Worm (Caenorhabditis elegans) whole organism, young adult: ENCODE data around the gene E01G4.6.

ENCODE experiments used
- F10E7.11 ChIP-seq: sonication (generic microtip); optimal IDR thresholded peaks from 2 replicates; lab custom pipeline; 2017; ENCODE audit warnings: mild to moderate bottlenecking, missing genetic modification characterization, moderate library complexity, missing compliant biosample characterization
- F33H1.4 ChIP-seq: fragments of 200-800 bp; sonication (Bioruptor generic); IDR thresholded peaks from 2 replicates; pipeline ENCODE4 v1.3.6; 2022; ENCODE audit warnings: missing genetic modification reagents, missing genetic modification characterization, missing compliant biosample characterization
- F57C9.4 ChIP-seq: sonication (generic microtip); optimal IDR thresholded peaks from 2 replicates; lab custom pipeline; 2017; ENCODE audit warnings: mild to moderate bottlenecking, missing genetic modification characterization, missing compliant biosample characterization
- K11D2.4 ChIP-seq: fragments of 200-800 bp; sonication (Bioruptor generic); IDR thresholded peaks from 2 replicates; pipeline ENCODE4 v1.3.6; 2022; ENCODE audit warnings: missing genetic modification reagents, missing genetic modification characterization, missing compliant biosample characterization
- K12H6.12 ChIP-seq: fragments of 200-800 bp; sonication (Bioruptor generic); optimal IDR thresholded peaks from 2 replicates; lab custom pipeline; 2018; ENCODE audit warnings: mild to moderate bottlenecking, missing genetic modification characterization, missing compliant biosample characterization
- T07F8.4 ChIP-seq: sonication (generic microtip); optimal IDR thresholded peaks from 2 replicates; lab custom pipeline; 2016; ENCODE audit warnings: mild to moderate bottlenecking, missing genetic modification characterization, moderate library complexity, missing compliant biosample characterization
- Y53F4B.3 ChIP-seq: fragments of 200-800 bp; sonication (Bioruptor generic); IDR thresholded peaks from 2 replicates; pipeline ENCODE4 v1.3.6; 2022; ENCODE audit warnings: missing genetic modification reagents, missing genetic modification characterization, missing compliant biosample characterization
- akir-1 ChIP-seq: fragments of 200-800 bp; sonication (Bioruptor generic); optimal IDR thresholded peaks from 2 replicates; lab custom pipeline; 2018; ENCODE audit warnings: mild to moderate bottlenecking, missing genetic modification characterization, moderate library complexity, missing compliant biosample characterization
- ama-1 ChIP-seq, 3 experiments: fragments of 150-350 bp in 1 of 3; sonication (generic microtip) in 2 of 3; optimal IDR thresholded peaks; 2 replicates each; lab custom pipeline; 2014 to 2018; ENCODE audit warnings: missing biosample characterization in 2 of 3, missing genetic modification characterization in 2 of 3, missing genetic modification reagents in 2 of 3
- aptf-2 ChIP-seq: fragments of 200-800 bp; sonication (Bioruptor generic); conservative IDR thresholded peaks from 2 replicates; pipeline ENCODE4 v1.3.6; 2022; ENCODE audit warnings: missing genetic modification reagents, missing genetic modification characterization, missing compliant biosample characterization
- aptf-3 ChIP-seq: fragments of 200-800 bp; sonication (Bioruptor generic); IDR thresholded peaks from 2 replicates; pipeline ENCODE4 v1.3.6; 2022; ENCODE audit warnings: missing genetic modification characterization, missing compliant biosample characterization
- attf-6 ChIP-seq: fragments of 200-800 bp; sonication (Bioruptor generic); IDR thresholded peaks from 2 replicates; pipeline ENCODE4 v1.3.6; 2022; ENCODE audit warnings: missing genetic modification reagents, missing genetic modification characterization, missing compliant biosample characterization
- cebp-1 ChIP-seq, 2 experiments: fragments of 200-800 bp in 1 of 2; sonication (Bioruptor generic) in 1 of 2; sonication (generic microtip) in 1 of 2; IDR thresholded peaks in 1 of 2; optimal IDR thresholded peaks in 1 of 2; 2 replicates each; pipeline versions ENCODE4 v1.3.6 to Lab custom; 2017 to 2022; ENCODE audit warnings: missing compliant biosample characterization in 2 of 2, missing genetic modification characterization in 2 of 2, mild to moderate bottlenecking in 1 of 2, missing genetic modification reagents in 1 of 2, moderate library complexity in 1 of 2
- ceh-40 ChIP-seq: fragments of 200-800 bp; sonication (Bioruptor generic); IDR thresholded peaks from 2 replicates; pipeline ENCODE4 v1.3.6; 2022; ENCODE audit warnings: missing genetic modification characterization, missing compliant biosample characterization
- ceh-91 ChIP-seq: fragments of 200-800 bp; sonication (Bioruptor generic); IDR thresholded peaks from 2 replicates; pipeline ENCODE4 v1.3.6; 2022; ENCODE audit warnings: missing genetic modification reagents, missing genetic modification characterization, missing compliant biosample characterization
- chd-7 ChIP-seq: sonication (generic microtip); optimal IDR thresholded peaks from 2 replicates; lab custom pipeline; 2016; ENCODE audit warnings: mild to moderate bottlenecking, missing genetic modification characterization, moderate library complexity, missing compliant biosample characterization
- die-1 ChIP-seq: sonication (generic microtip); optimal IDR thresholded peaks from 2 replicates; lab custom pipeline; 2016; ENCODE audit warnings: missing genotype, mild to moderate bottlenecking, missing genetic modification characterization, missing compliant biosample characterization
- dpl-1 ChIP-seq: fragments of 150-350 bp; optimal IDR thresholded peaks from 2 replicates; lab custom pipeline; 2014; ENCODE audit warnings: missing biosample characterization, missing genetic modification reagents, missing genetic modification characterization
- efl-1 ChIP-seq: fragments of 150-350 bp; optimal IDR thresholded peaks from 2 replicates; lab custom pipeline; 2014; ENCODE audit warnings: missing biosample characterization, missing genetic modification reagents, missing genetic modification characterization
- ets-4 ChIP-seq: fragments of 200-800 bp; sonication (Bioruptor generic); optimal IDR thresholded peaks from 2 replicates; lab custom pipeline; 2018; ENCODE audit warnings: mild to moderate bottlenecking, missing genetic modification characterization, missing compliant biosample characterization
- gei-17 ChIP-seq: fragments of 200-800 bp; sonication (Bioruptor generic); optimal IDR thresholded peaks from 2 replicates; lab custom pipeline; 2018; ENCODE audit warnings: mild to moderate bottlenecking, missing genetic modification characterization, missing compliant biosample characterization
- him-1 ChIP-seq: sonication (generic microtip); optimal IDR thresholded peaks from 2 replicates; lab custom pipeline; 2016; ENCODE audit warnings: missing genotype, missing genetic modification reagents, missing genetic modification characterization, missing compliant biosample characterization
- hlh-12 ChIP-seq: sonication (generic microtip); optimal IDR thresholded peaks from 2 replicates; lab custom pipeline; 2016; ENCODE audit warnings: missing genetic modification characterization, missing compliant biosample characterization
- hmg-1.2 ChIP-seq: fragments of 200-800 bp; sonication (Bioruptor generic); IDR thresholded peaks from 2 replicates; pipeline ENCODE4 v1.3.6; 2022; ENCODE audit warnings: missing genetic modification reagents, missing genetic modification characterization, missing compliant biosample characterization
- hmg-20 ChIP-seq: fragments of 200-800 bp; sonication (Bioruptor generic); IDR thresholded peaks from 2 replicates; pipeline ENCODE4 v1.3.6; 2022; ENCODE audit warnings: missing genetic modification reagents, missing genetic modification characterization, missing compliant biosample characterization
- let-526 ChIP-seq: fragments of 200-800 bp; sonication (Bioruptor generic); IDR thresholded peaks from 2 replicates; pipeline ENCODE4 v1.3.6; 2022; ENCODE audit warnings: missing genetic modification reagents, missing genetic modification characterization, missing compliant biosample characterization
- lin-26 ChIP-seq: fragments of 200-800 bp; sonication (Bioruptor generic); IDR thresholded peaks from 2 replicates; pipeline ENCODE4 v1.3.6; 2022; ENCODE audit warnings: missing genetic modification reagents, missing genetic modification characterization, missing compliant biosample characterization
- lin-35 ChIP-seq, 3 experiments: fragments of 150-350 bp in 2 of 3; sonication (generic microtip) in 1 of 3; optimal IDR thresholded peaks; 2 replicates each; lab custom pipeline; 2014 to 2018; ENCODE audit warnings: missing biosample characterization in 3 of 3, missing genetic modification characterization in 3 of 3, missing genetic modification reagents in 3 of 3
- lin-54 ChIP-seq: fragments of 200-800 bp; sonication (Bioruptor generic); optimal IDR thresholded peaks from 2 replicates; lab custom pipeline; 2018; ENCODE audit warnings: mild to moderate bottlenecking, missing genetic modification characterization, missing compliant biosample characterization
- lir-1 ChIP-seq: fragments of 200-800 bp; sonication (Bioruptor generic); conservative IDR thresholded peaks from 2 replicates; pipeline ENCODE4 v1.3.6; 2022; ENCODE audit warnings: missing genetic modification reagents, missing genetic modification characterization, missing compliant biosample characterization
- lsl-1 ChIP-seq: fragments of 200-800 bp; sonication (Bioruptor generic); optimal IDR thresholded peaks from 2 replicates; lab custom pipeline; 2018; ENCODE audit warnings: mild to moderate bottlenecking, missing genetic modification characterization, moderate library complexity, missing compliant biosample characterization
- madf-6 ChIP-seq: fragments of 200-800 bp; sonication (Bioruptor generic); IDR thresholded peaks from 2 replicates; pipeline ENCODE4 v1.3.6; 2022; ENCODE audit warnings: missing genetic modification reagents, missing genetic modification characterization, missing compliant biosample characterization
- madf-8 ChIP-seq: fragments of 200-800 bp; sonication (Bioruptor generic); conservative IDR thresholded peaks from 2 replicates; pipeline ENCODE4 v1.3.6; 2022; ENCODE audit warnings: missing genetic modification reagents, missing genetic modification characterization, missing compliant biosample characterization
- mel-28 ChIP-seq: sonication (generic microtip); optimal IDR thresholded peaks from 2 replicates; lab custom pipeline; 2016; ENCODE audit warnings: borderline replicate concordance, mild to moderate bottlenecking, missing genetic modification characterization, missing compliant biosample characterization
- mxl-1 ChIP-seq: sonication (generic microtip); optimal IDR thresholded peaks from 2 replicates; lab custom pipeline; 2016; ENCODE audit warnings: missing genetic modification characterization, missing compliant biosample characterization
- rcor-1 ChIP-seq: fragments of 200-800 bp; sonication (Bioruptor generic); IDR thresholded peaks from 2 replicates; pipeline ENCODE4 v1.3.6; 2022; ENCODE audit warnings: missing genetic modification reagents, missing genetic modification characterization, missing compliant biosample characterization
- snpc-1.1 ChIP-seq: sonication (generic microtip); optimal IDR thresholded peaks from 2 replicates; lab custom pipeline; 2017; ENCODE audit warnings: missing genetic modification characterization, mild to moderate bottlenecking, missing compliant biosample characterization, antibody characterized with exemption, moderate library complexity, missing genotype, missing genetic modification reagents; ENCODE audit not compliant: insufficient read depth
- snpc-3.4 ChIP-seq: sonication (generic microtip); optimal IDR thresholded peaks from 2 replicates; lab custom pipeline; 2017; ENCODE audit warnings: missing genetic modification characterization, mild to moderate bottlenecking, missing compliant biosample characterization, antibody characterized with exemption, moderate library complexity, missing genotype, missing genetic modification reagents
- snpc-4 ChIP-seq, 5 experiments: fragments of 150-350 bp in 1 of 5; sonication (generic microtip) in 4 of 5; optimal IDR thresholded peaks; 2 replicates each; lab custom pipeline; 2014 to 2018; ENCODE audit warnings: missing genetic modification characterization in 5 of 5, missing biosample characterization in 3 of 5, antibody characterized with exemption in 2 of 5, mild to moderate bottlenecking in 2 of 5, missing compliant biosample characterization in 2 of 5, missing genotype in 2 of 5, moderate library complexity in 2 of 5, missing genetic modification reagents in 1 of 5
- sptf-2 ChIP-seq: fragments of 200-800 bp; sonication (Bioruptor generic); optimal IDR thresholded peaks from 2 replicates; lab custom pipeline; 2018; ENCODE audit warnings: mild to moderate bottlenecking, missing genetic modification characterization, missing compliant biosample characterization
- tbp1 ChIP-seq: fragments of 200-800 bp; sonication (Bioruptor generic); optimal IDR thresholded peaks from 2 replicates; lab custom pipeline; 2018; ENCODE audit warnings: mild to moderate bottlenecking, missing genetic modification characterization, missing compliant biosample characterization
- xnd-1 ChIP-seq: sonication (generic microtip); optimal IDR thresholded peaks from 2 replicates; lab custom pipeline; 2016; ENCODE audit warnings: missing genotype, missing genetic modification reagents, missing genetic modification characterization, missing compliant biosample characterization
- zfh-2 ChIP-seq: fragments of 200-800 bp; sonication (Bioruptor generic); conservative IDR thresholded peaks from 2 replicates; pipeline ENCODE4 v1.3.6; 2022; ENCODE audit warnings: missing genetic modification reagents, missing genetic modification characterization, missing compliant biosample characterization
- ztf-18 ChIP-seq: sonication (generic microtip); optimal IDR thresholded peaks from 2 replicates; lab custom pipeline; 2016; ENCODE audit warnings: missing genotype, mild to moderate bottlenecking, missing genetic modification characterization, missing compliant biosample characterization
- ztf-25 ChIP-seq: fragments of 200-800 bp; sonication (Bioruptor generic); IDR thresholded peaks from 2 replicates; pipeline ENCODE4 v1.3.6; 2022; ENCODE audit warnings: missing genetic modification reagents, missing genetic modification characterization, missing compliant biosample characterization
- ztf-26 ChIP-seq: sonication (generic microtip); optimal IDR thresholded peaks from 2 replicates; lab custom pipeline; 2017; ENCODE audit warnings: missing genetic modification characterization, missing compliant biosample characterization

Gene E01G4.6

DNA sequence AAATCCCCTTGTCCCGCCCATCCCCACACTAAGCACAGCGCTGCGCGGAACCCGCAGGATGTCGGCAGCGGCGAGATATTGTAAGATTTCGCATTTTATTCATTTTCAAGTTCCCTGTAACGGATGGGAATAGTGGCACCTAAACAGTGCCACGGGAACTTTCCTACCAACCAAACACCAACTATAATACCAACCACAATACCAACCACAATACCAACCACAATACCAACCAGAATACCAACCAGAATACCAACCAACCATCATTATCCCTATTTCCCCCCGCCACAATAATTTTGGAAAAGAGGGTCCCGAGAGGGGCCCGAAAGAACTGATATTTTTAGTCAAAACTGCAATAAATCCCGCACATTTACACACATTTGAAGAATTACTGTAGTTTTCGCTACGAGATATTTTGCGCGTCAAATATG lies 39.8 kb downstream of the E01G4.6 start (continued):
- TF ChIP-seq lin-35 (GFP tag; optimal IDR thresholded peaks at IDR 0.05; lab: Kevin White, UChicago) (no peak), mxl-1 (no peak), xnd-1 (tag; lab: Kevin White, UChicago) (peak; percentile 58), Y53F4B.3 (GFP tag; lab: Robert Waterston, UW) (0 out of 2 replicates have a peak, but pooled peaks have one; percentile 15), hmg-20 (0 out of 2 replicates have a peak, but pooled peaks have one; percentile 41), ceh-91 (GFP tag; lab: Robert Waterston, UW) (no peak), snpc-3.4 (tag; lab: Kevin White, UChicago) (peak; percentile 97), sptf-2 (no peak), K11D2.4 (GFP tag; lab: Robert Waterston, UW) (no peak), ztf-18 (no peak), hmg-1.2 (GFP tag; lab: Robert Waterston, UW) (peak; percentile 93), F10E7.11 (tag; lab: Kevin White, UChicago) (peak; percentile 29), ztf-26 (tag; lab: Kevin White, UChicago) (no peak), aptf-3 (GFP tag; lab: Robert Waterston, UW) (no peak), snpc-4 (GFP tag; optimal IDR thresholded peaks at IDR 0.05; lab: Kevin White, UChicago) (peak; percentile 97), snpc-4 (tag; optimal IDR thresholded peaks at IDR 0.05; lab: Kevin White, UChicago) (peak; percentile 94 to 98 (median 96)), T07F8.4 (no peak), akir-1 (no peak), madf-6 (GFP tag; lab: Robert Waterston, UW) (peak; percentile 83), ets-4 (no peak), tbp1 (peak; percentile 76), him-1 (tag; lab: Kevin White, UChicago) (peak; percentile 99), lir-1 (GFP tag; lab: Robert Waterston, UW) (no peak), die-1 (peak; percentile 18), lsl-1 (GFP tag; lab: Kevin White, UChicago) (peak; percentile 76), ama-1 (optimal IDR thresholded peaks at IDR 0.05; lab: Kevin White, UChicago) (peak; percentile 54), ama-1 (GFP tag; optimal IDR thresholded peaks at IDR 0.05; lab: Kevin White, UChicago) (peak in 1 of 2 experiments; percentile 27), gei-17 (GFP tag; lab: Kevin White, UChicago) (no peak), lin-26 (peak; percentile 83), attf-6 (peak; percentile 96), aptf-2 (GFP tag; lab: Robert Waterston, UW) (peak; percentile 86), K12H6.12 (no peak), efl-1 (GFP tag; lab: Kevin White, UChicago) (peak; percentile 30), madf-8 (no peak; the same call in 1 of the 2 replicates), mel-28 (tag; lab: Kevin White, UChicago) (no peak), hlh-12 (no peak), snpc-1.1 (tag; lab: Kevin White, UChicago) (peak; percentile 98), dpl-1 (GFP tag; lab: Kevin White, UChicago) (no peak), chd-7 (tag; lab: Kevin White, UChicago) (no peak), zfh-2 (GFP tag; lab: Robert Waterston, UW) (0 out of 2 replicates have a peak, but pooled peaks have one; percentile 12), cebp-1 (GFP tag; IDR thresholded peaks at IDR 0.05; lab: Robert Waterston, UW) (no peak), cebp-1 (tag; optimal IDR thresholded peaks at IDR 0.05; lab: Kevin White, UChicago) (peak; percentile 22), F57C9.4 (tag; lab: Kevin White, UChicago) (no peak), rcor-1 (GFP tag; lab: Robert Waterston, UW) (peak; percentile 78), F33H1.4 (GFP tag; lab: Robert Waterston, UW) (peak; percentile 60), lin-54 (GFP tag; lab: Kevin White, UChicago) (peak; percentile 56), ztf-25 (GFP tag; lab: Robert Waterston, UW) (peak; percentile 81; the same call in 1 of the 2 replicates), ceh-40 (GFP tag; lab: Robert Waterston, UW) (no peak), let-526 (GFP tag; lab: Robert Waterston, UW) (0 out of 2 replicates have a peak, but pooled peaks have one; percentile 42)
